Worm (Caenorhabditis elegans) whole organism, midembryonic: Measurements from ENCODE around the gene mfsd-8.

ENCODE experiments used
- tab-1 ChIP-seq: fragments of 200-800 bp; sonication (Bioruptor generic); IDR thresholded peaks from 2 replicates; pipeline ENCODE4 v1.3.6; 2022; ENCODE audit warnings: missing genetic modification characterization, missing compliant biosample characterization
- ztf-29 ChIP-seq: fragments of 200-800 bp; sonication (Bioruptor generic); IDR thresholded peaks from 2 replicates; pipeline ENCODE4 v1.3.6; 2022; ENCODE audit warnings: missing genetic modification reagents, missing genetic modification characterization, missing compliant biosample characterization

ce11 chrIII:3266602-3267001 lies 15.5 kb upstream of the mfsd-8 start, which contains the start of gene Y53G8AM.7:
- TF ChIP-seq ztf-29 (GFP tag; lab: Robert Waterston, UW) (no peak), tab-1 (GFP tag; lab: Robert Waterston, UW) (no peak)
